Worm (Caenorhabditis elegans) whole organism, mixed stage, embryonic: ENCODE data around the gene him-17.

Source experiments
- blmp-1 ChIP-seq: fragments of 150-350 bp; optimal IDR thresholded peaks from 2 replicates; lab custom pipeline; 2014; ENCODE audit warnings: missing biosample characterization, missing genetic modification characterization
- ceh-83 ChIP-seq: fragments of 200-800 bp; sonication (Bioruptor generic); optimal IDR thresholded peaks from 2 replicates; lab custom pipeline; 2018; ENCODE audit warnings: mild to moderate bottlenecking, missing genetic modification characterization, missing compliant biosample characterization
- ces-1 ChIP-seq: fragments of 150-350 bp; optimal IDR thresholded peaks from 2 replicates; lab custom pipeline; 2014; ENCODE audit warnings: missing biosample characterization, missing genetic modification reagents, missing genetic modification characterization
- elt-3 ChIP-seq: fragments of 150-350 bp; optimal IDR thresholded peaks from 2 replicates; lab custom pipeline; 2014; ENCODE audit warnings: missing biosample characterization, missing genetic modification characterization
- mep-1 ChIP-seq: fragments of 150-350 bp; optimal IDR thresholded peaks from 2 replicates; lab custom pipeline; 2017; ENCODE audit warnings: missing biosample characterization, missing genetic modification reagents, missing genetic modification characterization, inconsistent platforms
- pha-4 ChIP-seq: fragments of 150-350 bp; optimal IDR thresholded peaks from 2 replicates; lab custom pipeline; 2018; ENCODE audit warnings: missing biosample characterization, missing genetic modification reagents, missing genetic modification characterization
- snpc-4 ChIP-seq: fragments of 150-350 bp; optimal IDR thresholded peaks from 2 replicates; lab custom pipeline; 2014; ENCODE audit warnings: missing biosample characterization, missing genetic modification characterization
- sptf-1 ChIP-seq: sonication (generic microtip); optimal IDR thresholded peaks from 2 replicates; lab custom pipeline; 2017; ENCODE audit warnings: mild to moderate bottlenecking, missing genetic modification characterization, moderate library complexity, missing compliant biosample characterization
- tbx-8 ChIP-seq: fragments of 200-800 bp; sonication (Bioruptor generic); optimal IDR thresholded peaks from 2 replicates; lab custom pipeline; 2018; ENCODE audit warnings: mild to moderate bottlenecking, missing genetic modification characterization, moderate library complexity, missing compliant biosample characterization
- unc-120 ChIP-seq: sonication (generic microtip); optimal IDR thresholded peaks from 2 replicates; lab custom pipeline; 2017; ENCODE audit warnings: missing genetic modification characterization, missing compliant biosample characterization; ENCODE audit not compliant: poor library complexity, severe bottlenecking
- unc-39 ChIP-seq: fragments of 150-350 bp; optimal IDR thresholded peaks from 2 replicates; lab custom pipeline; 2014; ENCODE audit warnings: missing biosample characterization, missing genetic modification characterization
- unc-62 ChIP-seq: fragments of 150-350 bp; optimal IDR thresholded peaks from 2 replicates; lab custom pipeline; 2014; ENCODE audit warnings: missing biosample characterization, missing genetic modification reagents, missing genetic modification characterization
- ztf-11 ChIP-seq: fragments of 150-350 bp; optimal IDR thresholded peaks from 2 replicates; lab custom pipeline; 2014; ENCODE audit warnings: missing biosample characterization, missing genetic modification characterization

ce11 chrV:13176814-13177213, 303 bp downstream of the him-17 start:
- TF ChIP-seq unc-120 (no peak), tbx-8 (GFP tag; lab: Kevin White, UChicago) (no peak), elt-3 (no peak), unc-39 (tag; lab: Kevin White, UChicago) (no peak), pha-4 (tag; lab: Kevin White, UChicago) (no peak), snpc-4 (tag; lab: Kevin White, UChicago) (no peak), mep-1 (tag; lab: Kevin White, UChicago) (no peak), ces-1 (GFP tag; lab: Kevin White, UChicago) (no peak), blmp-1 (no peak), ztf-11 (tag; lab: Kevin White, UChicago) (no peak), unc-62 (GFP tag; lab: Kevin White, UChicago) (no peak), sptf-1 (tag; lab: Kevin White, UChicago) (no peak), ceh-83 (GFP tag; lab: Kevin White, UChicago) (no peak)
